Worm (Caenorhabditis elegans) whole organism, L1 larva: ENCODE data around the gene T05A7.13.

Experiments used
- C34B4.2 ChIP-seq: sonication (generic microtip); optimal IDR thresholded peaks from 2 replicates; lab custom pipeline; 2017; ENCODE audit warnings: mild to moderate bottlenecking, missing genetic modification characterization, missing compliant biosample characterization
- F16B12.6 ChIP-seq: fragments of 150-350 bp; optimal IDR thresholded peaks from 2 replicates; lab custom pipeline; 2014; ENCODE audit warnings: missing biosample characterization, missing genetic modification characterization
- aha-1 ChIP-seq: fragments of 150-350 bp; optimal IDR thresholded peaks from 2 replicates; lab custom pipeline; 2014; ENCODE audit warnings: missing biosample characterization, missing genetic modification characterization
- alr-1 ChIP-seq: fragments of 200-800 bp; sonication (Bioruptor generic); optimal IDR thresholded peaks from 2 replicates; lab custom pipeline; 2018; ENCODE audit warnings: borderline replicate concordance, mild to moderate bottlenecking, missing genetic modification characterization, missing compliant biosample characterization
- aly-2 ChIP-seq: fragments of 150-350 bp; optimal IDR thresholded peaks from 2 replicates; lab custom pipeline; 2014; ENCODE audit warnings: missing biosample characterization, missing genetic modification characterization
- blmp-1 ChIP-seq: fragments of 150-350 bp; optimal IDR thresholded peaks from 2 replicates; lab custom pipeline; 2014; ENCODE audit warnings: missing biosample characterization, missing genetic modification characterization
- ceh-90 ChIP-seq: sonication (generic microtip); optimal IDR thresholded peaks from 2 replicates; lab custom pipeline; 2016; ENCODE audit warnings: missing genetic modification characterization, missing compliant biosample characterization
- ces-1 ChIP-seq: fragments of 150-350 bp; optimal IDR thresholded peaks from 2 replicates; lab custom pipeline; 2014; ENCODE audit warnings: missing biosample characterization, missing genetic modification reagents, missing genetic modification characterization
- dsc-1 ChIP-seq: sonication (generic microtip); optimal IDR thresholded peaks from 2 replicates; lab custom pipeline; 2016; ENCODE audit warnings: mild to moderate bottlenecking, missing genetic modification characterization, missing compliant biosample characterization
- efl-1 ChIP-seq, 4 experiments: fragments of 150-350 bp; optimal IDR thresholded peaks in 3 of 4; peaks in 1 of 4; 1 replicate in 1 of 4; 2 replicates in 3 of 4; lab custom pipeline; 2014; ENCODE audit warnings: missing biosample characterization in 2 of 4, missing genetic modification characterization in 2 of 4, missing genetic modification reagents in 2 of 4
- egl-27 ChIP-seq, 2 experiments: fragments of 150-350 bp in 1 of 2; sonication (generic microtip); optimal IDR thresholded peaks; 3 replicates each; lab custom pipeline; 2017 to 2018; ENCODE audit warnings: missing biosample characterization in 2 of 2, missing genetic modification characterization in 2 of 2, missing genetic modification reagents in 2 of 2
- ets-5 ChIP-seq: fragments of 200-800 bp; sonication (Bioruptor generic); IDR thresholded peaks from 2 replicates; pipeline ENCODE4 v1.3.6; 2022; ENCODE audit warnings: missing genetic modification characterization, missing compliant biosample characterization
- fkh-10 ChIP-seq: sonication (generic microtip); optimal IDR thresholded peaks from 2 replicates; lab custom pipeline; 2017; ENCODE audit warnings: missing biosample characterization, missing genetic modification reagents, missing genetic modification characterization
- fkh-4 ChIP-seq: sonication (generic microtip); optimal IDR thresholded peaks from 2 replicates; lab custom pipeline; 2016; ENCODE audit warnings: missing compliant biosample characterization, missing genetic modification characterization, borderline replicate concordance
- fkh-8 ChIP-seq: sonication (generic microtip); optimal IDR thresholded peaks from 2 replicates; lab custom pipeline; 2016; ENCODE audit warnings: mild to moderate bottlenecking, missing genetic modification characterization, missing compliant biosample characterization
- hlh-4 ChIP-seq: sonication (generic microtip); optimal IDR thresholded peaks from 2 replicates; lab custom pipeline; 2016; ENCODE audit warnings: mild to moderate bottlenecking, missing genetic modification characterization, missing compliant biosample characterization
- jun-1 ChIP-seq: fragments of 150-350 bp; optimal IDR thresholded peaks from 2 replicates; lab custom pipeline; 2014; ENCODE audit warnings: missing biosample characterization, missing genetic modification reagents, missing genetic modification characterization
- lin-13 ChIP-seq: fragments of 150-350 bp; optimal IDR thresholded peaks from 2 replicates; lab custom pipeline; 2014; ENCODE audit warnings: missing biosample characterization, missing genetic modification reagents, missing genetic modification characterization
- lin-14 ChIP-seq: fragments of 200-800 bp; sonication (Bioruptor generic); optimal IDR thresholded peaks from 2 replicates; lab custom pipeline; 2018; ENCODE audit warnings: mild to moderate bottlenecking, missing genetic modification characterization, moderate library complexity, missing compliant biosample characterization
- lin-15B ChIP-seq: fragments of 150-350 bp; sonication (generic microtip); optimal IDR thresholded peaks from 3 replicates; lab custom pipeline; 2014; ENCODE audit warnings: missing biosample characterization, missing genetic modification characterization
- mdl-1 ChIP-seq, 2 experiments: fragments of 150-350 bp; optimal IDR thresholded peaks; 2 replicates each; lab custom pipeline; 2014 to 2017; ENCODE audit warnings: missing biosample characterization in 2 of 2, missing genetic modification characterization in 2 of 2, inconsistent platforms in 1 of 2
- mep-1 ChIP-seq: fragments of 150-350 bp; optimal IDR thresholded peaks from 2 replicates; lab custom pipeline; 2014; ENCODE audit warnings: missing biosample characterization, missing genetic modification characterization
- nhr-12 ChIP-seq: sonication (generic microtip); optimal IDR thresholded peaks from 2 replicates; lab custom pipeline; 2017; ENCODE audit warnings: missing biosample characterization, missing genetic modification characterization
- nhr-20 ChIP-seq: sonication (generic microtip); optimal IDR thresholded peaks from 2 replicates; lab custom pipeline; 2016; ENCODE audit warnings: mild to moderate bottlenecking, missing genetic modification characterization, missing compliant biosample characterization
- nhr-47 ChIP-seq: sonication (generic microtip); optimal IDR thresholded peaks from 2 replicates; lab custom pipeline; 2016; ENCODE audit warnings: mild to moderate bottlenecking, missing genetic modification characterization, moderate library complexity, missing compliant biosample characterization
- nhr-71 ChIP-seq: sonication (generic microtip); optimal IDR thresholded peaks from 2 replicates; lab custom pipeline; 2016; ENCODE audit warnings: mild to moderate bottlenecking, missing genetic modification characterization, moderate library complexity, missing compliant biosample characterization
- nhr-77 ChIP-seq: fragments of 150-350 bp; optimal IDR thresholded peaks from 2 replicates; lab custom pipeline; 2014; ENCODE audit warnings: missing biosample characterization, missing genetic modification characterization
- nhr-90 ChIP-seq: sonication (generic microtip); optimal IDR thresholded peaks from 2 replicates; lab custom pipeline; 2016; ENCODE audit warnings: mild to moderate bottlenecking, missing genetic modification characterization, missing compliant biosample characterization; ENCODE audit not compliant: poor library complexity
- pax-3 ChIP-seq: fragments of 200-800 bp; sonication (Bioruptor generic); optimal IDR thresholded peaks from 2 replicates; lab custom pipeline; 2018; ENCODE audit warnings: mild to moderate bottlenecking, missing genetic modification characterization, moderate library complexity, missing compliant biosample characterization
- rnt-1 ChIP-seq: sonication (generic microtip); optimal IDR thresholded peaks from 2 replicates; lab custom pipeline; 2016; ENCODE audit warnings: mild to moderate bottlenecking, missing genetic modification characterization, moderate library complexity, missing compliant biosample characterization
- sox-4 ChIP-seq: sonication (generic microtip); optimal IDR thresholded peaks from 2 replicates; lab custom pipeline; 2016; ENCODE audit warnings: missing genetic modification characterization, missing compliant biosample characterization
- tbx-2 ChIP-seq: sonication (generic microtip); optimal IDR thresholded peaks from 2 replicates; lab custom pipeline; 2016; ENCODE audit warnings: missing genetic modification characterization, missing compliant biosample characterization
- zag-1 ChIP-seq: fragments of 150-350 bp; optimal IDR thresholded peaks from 2 replicates; lab custom pipeline; 2014; ENCODE audit warnings: missing biosample characterization, missing genetic modification characterization
- zip-4 ChIP-seq: fragments of 200-800 bp; sonication (Bioruptor generic); optimal IDR thresholded peaks from 2 replicates; lab custom pipeline; 2018; ENCODE audit warnings: mild to moderate bottlenecking, missing genetic modification characterization, moderate library complexity, missing compliant biosample characterization
- ztf-4 ChIP-seq: fragments of 150-350 bp; optimal IDR thresholded peaks from 2 replicates; lab custom pipeline; 2014; ENCODE audit warnings: missing biosample characterization, missing genetic modification characterization

The T05A7.13 gene

DNA sequence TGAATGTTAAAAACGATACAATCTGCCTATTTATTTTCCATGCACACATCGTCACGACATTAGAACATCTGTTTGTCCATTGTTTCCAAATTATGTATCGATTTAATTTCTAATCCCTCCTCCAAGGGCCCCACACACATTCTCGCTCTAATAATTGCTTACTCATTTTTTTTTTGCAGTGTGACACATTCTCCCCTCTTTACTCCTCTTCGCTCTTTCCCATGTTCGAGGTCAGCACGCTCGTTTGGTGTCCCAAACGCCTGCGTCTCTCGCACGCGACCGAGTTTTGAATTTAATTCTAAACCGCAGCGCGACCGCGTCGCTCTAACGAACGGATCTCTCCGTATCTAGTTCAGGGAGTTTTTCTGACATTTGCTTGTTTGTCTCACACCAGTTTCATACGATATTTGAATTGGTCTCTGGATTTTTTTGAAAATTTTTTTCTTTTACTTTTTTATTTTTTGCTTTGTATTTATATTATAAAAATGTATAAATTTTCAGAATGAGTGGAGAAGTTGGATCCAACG is 11.5 kb upstream of the T05A7.13 start, which contains the start of the genes clec-140 and hmg-11 (continued):
- peak; percentile 19 for TF ChIP-seq nhr-20 (tag; lab: Kevin White, UChicago)
- no peak for TF ChIP-seq hlh-4 (tag; lab: Kevin White, UChicago)
- no peak for TF ChIP-seq blmp-1 (tag; lab: Kevin White, UChicago)
- TF ChIP-seq ztf-4 = no peak
- TF ChIP-seq fkh-10 (GFP tag; lab: Kevin White, UChicago) = no peak
- peak; percentile 96 for TF ChIP-seq lin-14
- peak; percentile 65 for TF ChIP-seq dsc-1 (tag; lab: Kevin White, UChicago)
- TF ChIP-seq F16B12.6 = peak; percentile 2
- TF ChIP-seq C34B4.2 (tag; lab: Kevin White, UChicago) = no peak
- no peak for TF ChIP-seq alr-1
- no peak for TF ChIP-seq nhr-77 (tag; lab: Kevin White, UChicago)
- TF ChIP-seq efl-1 (optimal IDR thresholded peaks at IDR 0.05; lab: Kevin White, UChicago) = peak; percentile 50 to 67
- TF ChIP-seq efl-1 (GFP tag; optimal IDR thresholded peaks at IDR 0.05 in 1 of 2; lab: Kevin White, UChicago) = peak; percentile 51 to 92
- peak; percentile 61 for TF ChIP-seq mep-1 (tag; lab: Kevin White, UChicago)

ce11 chrII:4671692-4672091 is 10.5 kb upstream of the T05A7.13 start, which contains the start of gene T05A7.6:
Gene T05A7.6 (minus strand): TSS chrII:4671792.
- TF ChIP-seq egl-27 (tag; optimal IDR thresholded peaks at IDR 0.05; lab: Kevin White, UChicago) = no peak
- no peak for TF ChIP-seq ets-5 (GFP tag; lab: Robert Waterston, UW)
- no peak for TF ChIP-seq tbx-2 (tag; lab: Kevin White, UChicago)
- no peak for TF ChIP-seq fkh-8 (tag; lab: Kevin White, UChicago)
- no peak for TF ChIP-seq mdl-1 (tag; optimal IDR thresholded peaks at IDR 0.05; lab: Kevin White, UChicago)
- no peak for TF ChIP-seq nhr-90
- no peak for TF ChIP-seq aha-1 (tag; lab: Kevin White, UChicago)
- no peak for TF ChIP-seq jun-1 (tag; lab: Kevin White, UChicago)
- TF ChIP-seq sox-4 (tag; lab: Kevin White, UChicago) = no peak
- no peak for TF ChIP-seq lin-15B (tag; lab: Kevin White, UChicago)
- TF ChIP-seq ceh-90 (tag; lab: Kevin White, UChicago) = no peak
- TF ChIP-seq lin-13 (GFP tag; lab: Kevin White, UChicago) = no peak
- TF ChIP-seq efl-1 (optimal IDR thresholded peaks at IDR 0.05; lab: Kevin White, UChicago) = no peak
- no peak for TF ChIP-seq efl-1 (GFP tag; optimal IDR thresholded peaks at IDR 0.05 in 1 of 2; lab: Kevin White, UChicago)

DNA sequence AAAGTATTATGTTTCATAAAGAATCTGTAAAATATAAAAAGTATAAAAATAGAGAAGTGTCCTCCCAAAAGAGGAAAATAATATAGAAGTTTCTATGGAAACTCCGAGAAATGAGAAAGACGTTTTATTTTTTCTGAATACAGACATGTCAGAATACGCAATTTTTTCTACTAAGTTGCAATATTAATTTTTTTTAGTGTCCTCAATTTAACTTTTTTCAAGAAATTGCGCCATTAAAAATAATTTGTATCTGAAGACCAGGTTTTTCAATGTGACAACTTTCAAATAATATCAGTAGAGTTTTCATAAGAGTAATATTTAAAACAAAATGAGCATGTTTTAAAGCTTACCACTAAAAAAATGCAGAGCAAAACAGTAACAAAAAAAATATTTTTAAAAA is 6.4 kb upstream of the T05A7.13 start, which contains the start of gene fut-5:
Gene fut-5 (minus strand): TSS at position 101 of the 400 bp plus-strand sequence.
- TF ChIP-seq ces-1 (GFP tag; lab: Kevin White, UChicago) (no peak), lin-13 (GFP tag; lab: Kevin White, UChicago) (no peak), zag-1 (tag; lab: Kevin White, UChicago) (no peak), aly-2 (tag; lab: Kevin White, UChicago) (no peak), zip-4 (no peak), pax-3 (tag; lab: Kevin White, UChicago) (no peak), lin-14 (no peak), nhr-71 (tag; lab: Kevin White, UChicago) (no peak), nhr-12 (tag; lab: Kevin White, UChicago) (no peak), blmp-1 (tag; lab: Kevin White, UChicago) (no peak), C34B4.2 (tag; lab: Kevin White, UChicago) (no peak)

DNA sequence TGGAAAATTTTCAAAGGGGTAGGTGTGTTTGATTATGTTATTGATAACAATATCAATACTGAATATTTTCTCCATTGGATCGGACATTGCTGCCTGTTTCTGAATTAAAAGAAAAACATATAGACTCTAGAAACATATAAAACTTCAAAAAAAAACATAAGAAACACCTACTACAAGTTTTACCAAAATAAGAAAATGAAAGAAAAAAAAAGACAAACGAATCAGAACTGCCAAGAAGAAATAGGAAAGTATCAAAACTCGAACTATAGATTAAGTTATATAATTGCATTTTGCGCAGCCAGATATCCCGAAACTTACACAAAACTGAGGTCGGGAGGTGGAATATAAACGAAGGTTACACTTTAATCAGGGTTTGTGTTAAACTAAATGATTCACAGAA is 4.2 kb upstream of the T05A7.13 start, which contains the start of gene T05A7.11:
Gene T05A7.11 (minus strand): TSS at position 101 of the 400 bp plus-strand sequence.
- TF ChIP-seq rnt-1 (tag; lab: Kevin White, UChicago) (no peak), nhr-47 (tag; lab: Kevin White, UChicago) (no peak), sox-4 (tag; lab: Kevin White, UChicago) (no peak), efl-1 (optimal IDR thresholded peaks at IDR 0.05; lab: Kevin White, UChicago) (no peak), efl-1 (GFP tag; optimal IDR thresholded peaks at IDR 0.05 in 1 of 2; lab: Kevin White, UChicago) (peak in 1 of 2 experiments; percentile 68), fkh-4 (tag; lab: Kevin White, UChicago) (no peak)
